Fruit fly (Drosophila melanogaster) whole organism, wandering third instar larva: ENCODE measurements around the gene janA.

Experiments used
- Abd-B ChIP-seq: fragments of >200 bp; optimal IDR thresholded peaks from 2 replicates; lab custom pipeline; 2017; ENCODE audit warnings: missing biosample characterization, missing genetic modification characterization
- HLH106 ChIP-seq: fragments of 200-800 bp; optimal IDR thresholded peaks from 3 replicates; lab custom pipeline; 2019; ENCODE audit warnings: missing biosample characterization, mild to moderate bottlenecking, missing genetic modification characterization, moderate library complexity
- Hnf4 ChIP-seq: fragments of 200-800 bp; sonication (Bioruptor generic); optimal IDR thresholded peaks from 2 replicates; lab custom pipeline; 2016; ENCODE audit warnings: missing biosample characterization, mild to moderate bottlenecking, missing genetic modification characterization
- Hr78 ChIP-seq: fragments of >200 bp; optimal IDR thresholded peaks from 2 replicates; lab custom pipeline; 2017; ENCODE audit warnings: missing biosample characterization, missing genetic modification characterization
- Myc ChIP-seq: fragments of >200 bp; optimal IDR thresholded peaks from 2 replicates; lab custom pipeline; 2017
- brk ChIP-seq: fragments of 200-800 bp; sonication (Bioruptor generic); optimal IDR thresholded peaks from 2 replicates; lab custom pipeline; 2016; ENCODE audit warnings: missing biosample characterization, mild to moderate bottlenecking, missing genetic modification characterization
- dl ChIP-seq, 2 experiments: fragments of 175-275, 200-275 bp in 1 of 2; fragments of 200-275 bp in 1 of 2; sonication (Bioruptor generic); optimal IDR thresholded peaks; lab custom pipeline; 2018; ENCODE audit warnings: mild to moderate bottlenecking in 2 of 2, missing biosample characterization in 2 of 2, missing genetic modification characterization in 2 of 2, moderate library complexity in 2 of 2; ENCODE audit not compliant: partially characterized antibody in 2 of 2, insufficient read depth in 1 of 2
- h ChIP-seq: fragments of 200-800 bp; sonication (Bioruptor generic); optimal IDR thresholded peaks from 3 replicates; lab custom pipeline; 2016; ENCODE audit warnings: missing biosample characterization, mild to moderate bottlenecking, missing genetic modification characterization
- pan ChIP-seq: fragments of >200 bp; optimal IDR thresholded peaks from 2 replicates; lab custom pipeline; 2017
- psq ChIP-seq: fragments of 200-800 bp; sonication (Bioruptor generic); optimal IDR thresholded peaks from 3 replicates; lab custom pipeline; 2017; ENCODE audit warnings: missing biosample characterization, mild to moderate bottlenecking, missing genetic modification characterization, moderate library complexity
- usp ChIP-seq: fragments of >200 bp; optimal IDR thresholded peaks from 2 replicates; lab custom pipeline; 2017; ENCODE audit warnings: missing biosample characterization, missing genetic modification characterization
- woc ChIP-seq: sonication (Bioruptor generic); optimal IDR thresholded peaks from 2 replicates; lab custom pipeline; 2016; ENCODE audit warnings: missing biosample characterization, mild to moderate bottlenecking, missing genetic modification characterization

dm6 chr3R:30036609-30037008 is 2.7 kb downstream of the janA start, which contains the start of gene ZIPIC:
- no peak for TF ChIP-seq pan (lab: Kevin White, UChicago)
- TF ChIP-seq dl (GFP tag; optimal IDR thresholded peaks at IDR 0.05; lab: Kevin White, UChicago; ENCODE audit: insufficient read depth in 1 of 2, partially characterized antibody in 2 of 2) = no peak
- TF ChIP-seq HLH106 (tag; lab: Kevin White, UChicago) = no peak
- TF ChIP-seq Hr78 (GFP tag; lab: Kevin White, UChicago) = no peak
- no peak for TF ChIP-seq psq
- TF ChIP-seq Myc (lab: Kevin White, UChicago) = no peak
- TF ChIP-seq Abd-B (GFP tag; lab: Kevin White, UChicago) = no peak
- TF ChIP-seq usp (GFP tag; lab: Kevin White, UChicago) = no peak
- TF ChIP-seq brk (GFP tag; lab: Kevin White, UChicago) = no peak
- TF ChIP-seq h (GFP tag; lab: Kevin White, UChicago) = no peak
- no peak for TF ChIP-seq woc
- no peak for TF ChIP-seq Hnf4
